Worm (Caenorhabditis elegans) whole organism, late embryonic: ENCODE measurements around the gene F17E9.2.

Experiments used
- ama-1 ChIP-seq: fragments of 150-350 bp; optimal IDR thresholded peaks from 2 replicates; lab custom pipeline; 2014
- ceh-9 ChIP-seq: sonication (generic microtip); optimal IDR thresholded peaks from 2 replicates; lab custom pipeline; 2016; ENCODE audit warnings: mild to moderate bottlenecking, missing genetic modification characterization, inconsistent platforms, missing compliant biosample characterization
- elt-2 ChIP-seq: sonication (generic microtip); optimal IDR thresholded peaks from 2 replicates; lab custom pipeline; 2016; ENCODE audit warnings: missing genetic modification reagents, missing genetic modification characterization, missing compliant biosample characterization
- hlh-8 ChIP-seq: sonication (generic microtip); optimal IDR thresholded peaks from 2 replicates; lab custom pipeline; 2016; ENCODE audit warnings: missing genotype, missing genetic modification characterization, missing compliant biosample characterization
- mec-3 ChIP-seq: sonication (generic microtip); optimal IDR thresholded peaks from 2 replicates; lab custom pipeline; 2016; ENCODE audit warnings: borderline replicate concordance, missing genetic modification characterization, missing compliant biosample characterization
- nhr-232 ChIP-seq: sonication (generic microtip); optimal IDR thresholded peaks from 2 replicates; lab custom pipeline; 2016; ENCODE audit warnings: missing genetic modification characterization, missing compliant biosample characterization
- pha-4 ChIP-seq: fragments of 150-350 bp; optimal IDR thresholded peaks from 2 replicates; lab custom pipeline; 2018; ENCODE audit warnings: missing biosample characterization, missing genetic modification reagents, missing genetic modification characterization
- zip-5 ChIP-seq: sonication (generic microtip); optimal IDR thresholded peaks from 2 replicates; lab custom pipeline; 2016; ENCODE audit warnings: missing genetic modification characterization, missing compliant biosample characterization

ce11 chrIV:8358492-8358891 lies 2.8 kb downstream of the F17E9.2 start, which contains the start of gene D2096.13:
- TF ChIP-seq pha-4 (tag; lab: Kevin White, UChicago) = no peak
- TF ChIP-seq elt-2 (tag; lab: Kevin White, UChicago) = no peak
- TF ChIP-seq hlh-8 (tag; lab: Kevin White, UChicago) = no peak
- TF ChIP-seq mec-3 (tag; lab: Kevin White, UChicago) = no peak
- no peak for TF ChIP-seq ama-1 (lab: Kevin White, UChicago)
- no peak for TF ChIP-seq ceh-9 (tag; lab: Kevin White, UChicago)
- TF ChIP-seq zip-5 (tag; lab: Kevin White, UChicago) = no peak
- TF ChIP-seq nhr-232 (tag; lab: Kevin White, UChicago) = no peak
